Worm (Caenorhabditis elegans): ENCODE results near the gene arf-1.
A peak's percentile ranks its signal among the peaks of the same experiment; 100 is the strongest.

arf-1 gene

ce11 chrIII:5714230-5714983 is at the start of gene arf-1:
TSS of gene arf-1 (plus strand) at chrIII:5714886.
- no peak for TF ChIP-seq mep-1 (tag; optimal IDR thresholded peaks at IDR 0.05)
- no peak for TF ChIP-seq hmg-1.1 (GFP tag; IDR thresholded peaks at IDR 0.05)
- TF ChIP-seq dmd-9 (GFP tag; IDR thresholded peaks at IDR 0.05) = no peak
- no peak for TF ChIP-seq ceh-44 (GFP tag; IDR thresholded peaks at IDR 0.05)
- TF ChIP-seq R02D3.7 (tag; optimal IDR thresholded peaks at IDR 0.05) = no peak
- TF ChIP-seq dmd-8 (GFP tag; IDR thresholded peaks at IDR 0.05) = no peak
- 0 out of 2 replicates have a peak, but pooled peaks have one; percentile 8 for TF ChIP-seq Y75B8A.6 (GFP tag; IDR thresholded peaks at IDR 0.05)
- no peak for TF ChIP-seq skn-1 (tag; optimal IDR thresholded peaks at IDR 0.05)
- no peak for TF ChIP-seq cey-2 (tag; optimal IDR thresholded peaks at IDR 0.05; ENCODE audit: borderline replicate concordance, insufficient read depth)
- no peak for TF ChIP-seq hif-1 (tag; optimal IDR thresholded peaks at IDR 0.05)
- TF ChIP-seq lin-15B (tag; optimal IDR thresholded peaks at IDR 0.05) = no peak
- TF ChIP-seq lin-38 (GFP tag; IDR thresholded peaks at IDR 0.05) = peak; percentile 23; the same call in 1 of the 2 replicates
- TF ChIP-seq lsy-2 (tag; optimal IDR thresholded peaks at IDR 0.05) = no peak
- peak; percentile 65 for TF ChIP-seq aha-1 (tag)
- no peak for TF ChIP-seq Y48G9A.11 (GFP tag; IDR thresholded peaks at IDR 0.05)
- no peak for TF ChIP-seq madf-9 (GFP tag; conservative IDR thresholded peaks at IDR 0.05)
- TF ChIP-seq ZK337.2 (GFP tag; IDR thresholded peaks at IDR 0.05) = no peak
- TF ChIP-seq daf-19 (GFP tag; conservative IDR thresholded peaks at IDR 0.05) = no peak
- TF ChIP-seq dve-1 (tag; optimal IDR thresholded peaks at IDR 0.05; ENCODE audit: insufficient read depth) = peak; percentile 21
- no peak for TF ChIP-seq jun-1 (tag; optimal IDR thresholded peaks at IDR 0.05)
- no peak for TF ChIP-seq lin-1 (GFP tag; IDR thresholded peaks at IDR 0.05)
- no peak for TF ChIP-seq nhr-102 (tag; optimal IDR thresholded peaks at IDR 0.05)
- TF ChIP-seq php-3 (GFP tag; IDR thresholded peaks at IDR 0.05) = peak; percentile 76
- no peak for TF ChIP-seq set-16 (GFP tag; IDR thresholded peaks at IDR 0.05)
- no peak for TF ChIP-seq Y5F2A.4 (GFP tag; optimal IDR thresholded peaks at IDR 0.05)
- TF ChIP-seq T26A8.4 (GFP tag; IDR thresholded peaks at IDR 0.05) = no peak
- no peak for TF ChIP-seq Y105C5A.15 (GFP tag; IDR thresholded peaks at IDR 0.05)
- no peak for TF ChIP-seq F44E2.7 (GFP tag; IDR thresholded peaks at IDR 0.05)
- peak in 1 of 2 experiments; percentile 21 for TF ChIP-seq unc-62 (GFP tag; optimal IDR thresholded peaks at IDR 0.05 in 1 of 2)
- no peak for TF ChIP-seq unc-62 (tag; optimal IDR thresholded peaks at IDR 0.05)
- TF ChIP-seq lir-3 (tag; optimal IDR thresholded peaks at IDR 0.05) = no peak
- TF ChIP-seq lin-29 (GFP tag; IDR thresholded peaks at IDR 0.05) = no peak
- no peak for TF ChIP-seq madf-5 (GFP tag; IDR thresholded peaks at IDR 0.05)
- no peak for TF ChIP-seq F10B5.3 (tag; optimal IDR thresholded peaks at IDR 0.05)
- no peak for TF ChIP-seq nhr-10 (tag; optimal IDR thresholded peaks at IDR 0.05)
- TF ChIP-seq unc-130 (GFP tag; optimal IDR thresholded peaks at IDR 0.05) = no peak
- no peak for TF ChIP-seq zfp-3 (GFP tag; conservative IDR thresholded peaks at IDR 0.05)
- no peak for TF ChIP-seq nhr-11 (tag; optimal IDR thresholded peaks at IDR 0.05)
- TF ChIP-seq pha-4 (GFP tag; IDR thresholded peaks at IDR 0.05) = no peak
- TF ChIP-seq pha-4 (tag; optimal IDR thresholded peaks at IDR 0.05) = no peak
- TF ChIP-seq zip-11 (GFP tag; IDR thresholded peaks at IDR 0.05) = no peak
- no peak for TF ChIP-seq zag-1 (tag; optimal IDR thresholded peaks at IDR 0.05)
- peak; percentile 51 for TF ChIP-seq hlh-30 (tag; optimal IDR thresholded peaks at IDR 0.05; ENCODE audit: insufficient read depth)
- no peak for TF ChIP-seq ZK546.5 (tag; optimal IDR thresholded peaks at IDR 0.05)
- no peak for TF ChIP-seq lim-7 (GFP tag; IDR thresholded peaks at IDR 0.05)
- no peak for TF ChIP-seq nhr-28 (tag; optimal IDR thresholded peaks at IDR 0.05)
- no peak for TF ChIP-seq lin-13 (GFP tag; optimal IDR thresholded peaks at IDR 0.05)

Measured in whole organism, L4 larva.